Worm (Caenorhabditis elegans): ENCODE measurements around the gene srab-9.

srab-9 gene

DNA sequence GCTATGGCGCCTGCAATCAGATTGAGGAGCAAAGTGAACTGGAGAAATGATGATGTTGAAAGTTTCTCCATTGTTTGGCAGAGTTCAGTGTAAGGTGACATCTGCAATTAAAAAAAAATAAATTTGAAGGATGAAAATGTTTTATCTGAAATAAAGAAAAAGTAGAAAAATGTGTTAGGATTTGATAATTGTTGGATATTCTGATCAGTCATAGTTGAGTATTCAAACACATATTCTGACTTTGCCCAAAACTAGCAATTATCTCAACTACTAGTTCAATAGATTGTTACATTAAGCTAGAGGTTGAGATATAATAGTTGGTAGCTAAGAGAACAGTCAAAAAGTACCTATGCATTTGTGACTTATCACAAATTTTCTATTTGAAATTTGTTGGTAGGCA is 3.4 kb upstream of the srab-9 start, which contains the start of gene srab-10:
Gene srab-10, minus strand, starts transcription at position 101 of the 400 bp plus-strand sequence.
- TF ChIP-seq ceh-16 (tag; optimal IDR thresholded peaks at IDR 0.05) (no peak), aly-2 (tag; optimal IDR thresholded peaks at IDR 0.05) (no peak), sma-9 (GFP tag; optimal IDR thresholded peaks at IDR 0.05) (no peak), sma-9 (tag; optimal IDR thresholded peaks at IDR 0.05) (no peak), unc-62 (GFP tag; optimal IDR thresholded peaks at IDR 0.05) (no peak), R02D3.7 (tag; optimal IDR thresholded peaks at IDR 0.05) (no peak), ztf-11 (tag; optimal IDR thresholded peaks at IDR 0.05) (no peak), ztf-4 (tag; optimal IDR thresholded peaks at IDR 0.05) (no peak), mbf-1 (tag; optimal IDR thresholded peaks at IDR 0.05) (no peak), ztf-1 (GFP tag; conservative IDR thresholded peaks at IDR 0.05) (no peak), elt-1 (tag; optimal IDR thresholded peaks at IDR 0.05) (no peak), gmeb-1 (tag; optimal IDR thresholded peaks at IDR 0.05) (no peak), ZK546.5 (tag; optimal IDR thresholded peaks at IDR 0.05) (no peak), mdl-1 (tag; optimal IDR thresholded peaks at IDR 0.05) (no peak), fos-1 (tag; optimal IDR thresholded peaks at IDR 0.05) (no peak), skn-1 (tag; optimal IDR thresholded peaks at IDR 0.05) (no peak), alr-1 (tag; optimal IDR thresholded peaks at IDR 0.05) (no peak)

DNA sequence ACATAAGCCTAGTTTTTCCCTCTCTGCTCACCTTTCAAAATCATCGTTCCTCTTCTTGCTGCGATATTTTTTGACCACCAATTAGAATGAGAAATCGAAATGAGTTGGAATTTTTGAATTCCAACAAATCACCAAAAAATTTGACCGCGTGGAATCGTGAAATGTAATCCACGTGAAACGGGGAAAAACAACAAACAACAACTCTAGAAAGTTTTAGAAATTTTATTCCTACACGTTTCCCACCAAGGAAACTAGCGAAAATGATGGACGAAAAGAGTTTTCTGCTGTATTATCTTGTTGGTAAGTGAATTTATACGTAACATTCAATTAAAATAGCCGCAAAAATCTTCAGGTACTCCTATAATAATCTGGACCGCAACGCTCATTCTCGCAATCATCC is 2.6 kb downstream of the srab-9 start, which contains the start of the genes irld-3 and F02C9.1:
Gene irld-3, minus strand, starts transcription at position 101 of the 400 bp plus-strand sequence.
Gene F02C9.1, plus strand, starts transcription at position 216 of the 400 bp plus-strand sequence.
- TF ChIP-seq nhr-10 (tag; optimal IDR thresholded peaks at IDR 0.05) (no peak), sem-4 (tag; optimal IDR thresholded peaks at IDR 0.05) (no peak), ztf-1 (GFP tag; conservative IDR thresholded peaks at IDR 0.05) (no peak), ztf-11 (tag; optimal IDR thresholded peaks at IDR 0.05) (no peak), nhr-25 (tag; optimal IDR thresholded peaks at IDR 0.05) (no peak), alr-1 (tag; optimal IDR thresholded peaks at IDR 0.05) (no peak), crh-2 (tag; optimal IDR thresholded peaks at IDR 0.05) (no peak), zag-1 (tag; optimal IDR thresholded peaks at IDR 0.05) (no peak), nhr-23 (tag; optimal IDR thresholded peaks at IDR 0.05) (no peak), nhr-129 (tag; optimal IDR thresholded peaks at IDR 0.05) (no peak)

ce11 chrV:3133293-3133755 is 7.8 kb downstream of the srab-9 start, which contains the start of gene F02C9.2:
F02C9.2 (plus strand) TSS chrV:3133705.
- TF ChIP-seq sma-3 (GFP tag; optimal IDR thresholded peaks at IDR 0.05), result no peak
- no peak for TF ChIP-seq unc-55 (GFP tag; optimal IDR thresholded peaks at IDR 0.05)

ce11 chrV:3132116-3132515 is 9.0 kb downstream of the srab-9 start:
- TF ChIP-seq egl-27 (tag; optimal IDR thresholded peaks at IDR 0.05) (no peak), aly-2 (tag; optimal IDR thresholded peaks at IDR 0.05) (no peak), nhr-237 (tag; optimal IDR thresholded peaks at IDR 0.05) (no peak), dmd-4 (tag; optimal IDR thresholded peaks at IDR 0.05) (no peak), peb-1 (tag; optimal IDR thresholded peaks at IDR 0.05) (no peak), nhr-6 (tag; optimal IDR thresholded peaks at IDR 0.05) (no peak), sma-9 (GFP tag; optimal IDR thresholded peaks at IDR 0.05) (no peak), sma-9 (tag; optimal IDR thresholded peaks at IDR 0.05) (no peak), nhr-10 (tag; optimal IDR thresholded peaks at IDR 0.05) (no peak), nhr-23 (tag; optimal IDR thresholded peaks at IDR 0.05) (no peak), C34F6.9 (tag; optimal IDR thresholded peaks at IDR 0.05) (no peak), skn-1 (tag; optimal IDR thresholded peaks at IDR 0.05) (no peak)

DNA sequence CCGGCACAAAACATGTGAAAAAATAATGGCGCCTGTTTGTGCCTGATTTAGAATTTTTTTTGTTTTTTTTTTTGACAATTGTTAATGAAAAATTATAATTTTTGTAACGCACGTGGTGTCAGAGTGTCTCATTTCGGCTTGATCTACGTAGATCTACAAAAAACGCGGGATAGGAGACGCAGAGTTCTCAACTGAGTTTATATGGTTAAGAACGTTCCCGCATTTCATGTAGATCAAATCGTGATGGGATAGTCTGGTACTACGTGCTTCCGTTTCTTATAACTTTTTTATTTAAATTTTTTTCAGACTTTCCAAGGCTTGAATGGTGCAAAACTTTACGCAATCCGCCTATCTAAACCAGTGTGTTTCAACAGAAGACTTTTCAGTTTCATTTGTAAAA is 12.3 kb downstream of the srab-9 start, which contains the start of gene tat-6:
Gene tat-6, plus strand, starts transcription at position 301 of the 400 bp plus-strand sequence.
- TF ChIP-seq mab-5 (tag; optimal IDR thresholded peaks at IDR 0.05), result no peak
- no peak for TF ChIP-seq crh-2 (tag; optimal IDR thresholded peaks at IDR 0.05)
- no peak for TF ChIP-seq R02D3.7 (tag; optimal IDR thresholded peaks at IDR 0.05)
- no peak for TF ChIP-seq C34F6.9 (tag; optimal IDR thresholded peaks at IDR 0.05)
- TF ChIP-seq mbf-1 (tag; optimal IDR thresholded peaks at IDR 0.05), result no peak

- TF ChIP-seq blmp-1 (tag; optimal IDR thresholded peaks at IDR 0.05; ENCODE audit: insufficient read depth) (no peak), lin-13 (GFP tag; optimal IDR thresholded peaks at IDR 0.05) (no peak), nhr-12 (tag; optimal IDR thresholded peaks at IDR 0.05) (no peak), nhr-77 (tag; optimal IDR thresholded peaks at IDR 0.05) (no peak), elt-3 (tag; optimal IDR thresholded peaks at IDR 0.05) (no peak), snpc-4 (tag; optimal IDR thresholded peaks at IDR 0.05) (no peak), elt-1 (tag; optimal IDR thresholded peaks at IDR 0.05) (no peak), alr-1 (tag; optimal IDR thresholded peaks at IDR 0.05) (no peak), egl-27 (tag; optimal IDR thresholded peaks at IDR 0.05) (no peak), R02D3.7 (tag; optimal IDR thresholded peaks at IDR 0.05) (no peak)
These were observed 13.4 kb downstream of the srab-9 start, which contains the start of gene Y73C8C.10 for ce11 chrV:3127670-3128069. Y73C8C.10 (minus strand) TSS chrV:3127770.

Data from whole organism, L2 larva.